Fruit fly (Drosophila melanogaster): ENCODE data around the gene CG33648.
A peak's percentile ranks its signal among the peaks of the same experiment; 100 is the strongest.

- no peak for TF ChIP-seq Myc (optimal IDR thresholded peaks at IDR 0.05)
- peak; percentile 90 for TF ChIP-seq insv (optimal IDR thresholded peaks at IDR 0.05)
- TF ChIP-seq h (optimal IDR thresholded peaks at IDR 0.05), result no peak
Measured at dm6 chr2L:14490097-14491070, 33.7 kb upstream of the CG33648 start, which contains the start of gene noc.
